Worm (Caenorhabditis elegans) whole organism, L4 larva: ENCODE data around the gene dhc-4.

Source experiments
- dpl-1 ChIP-seq: fragments of 150-350 bp; optimal IDR thresholded peaks from 2 replicates; lab custom pipeline; 2014; ENCODE audit warnings: missing biosample characterization, missing genetic modification reagents, missing genetic modification characterization
- lin-13 ChIP-seq: fragments of 150-350 bp; optimal IDR thresholded peaks from 2 replicates; lab custom pipeline; 2014; ENCODE audit warnings: missing biosample characterization, missing genetic modification reagents, missing genetic modification characterization
- nhr-11 ChIP-seq: fragments of 150-350 bp; optimal IDR thresholded peaks from 2 replicates; lab custom pipeline; 2014; ENCODE audit warnings: missing biosample characterization, missing genetic modification characterization
- nhr-28 ChIP-seq: fragments of 150-350 bp; optimal IDR thresholded peaks from 2 replicates; lab custom pipeline; 2014; ENCODE audit warnings: missing biosample characterization, missing genetic modification characterization
- nhr-76 ChIP-seq: fragments of 150-350 bp; optimal IDR thresholded peaks from 2 replicates; lab custom pipeline; 2014; ENCODE audit warnings: missing biosample characterization, missing genetic modification characterization
- snpc-4 ChIP-seq: fragments of 150-350 bp; optimal IDR thresholded peaks from 2 replicates; lab custom pipeline; 2014; ENCODE audit warnings: missing biosample characterization, missing genetic modification characterization

- TF ChIP-seq nhr-11 (tag; lab: Kevin White, UChicago) (no peak), nhr-28 (no peak), nhr-76 (no peak), snpc-4 (tag; lab: Kevin White, UChicago) (no peak), lin-13 (GFP tag; lab: Kevin White, UChicago) (no peak), dpl-1 (no peak)
These were observed 11.8 kb downstream of the dhc-4 start for ce11 chrIII:10981555-10981954.
